Worm (Caenorhabditis elegans): Measurements from ENCODE around the gene F21G4.6.

- TF ChIP-seq snpc-4 (tag; optimal IDR thresholded peaks at IDR 0.05) (no peak), aly-2 (tag; optimal IDR thresholded peaks at IDR 0.05) (no peak), ceh-82 (tag; optimal IDR thresholded peaks at IDR 0.05) (no peak), egl-27 (tag; optimal IDR thresholded peaks at IDR 0.05) (no peak)
These were observed 33.4 kb downstream of the F21G4.6 start, which contains the start of gene mrp-4 for ce11 chrX:9883837-9884324.
